Worm (Caenorhabditis elegans): ENCODE results near the gene sre-6.

sre-6 gene

ce11 chrV:10760839-10761238 lies 1.8 kb downstream of the sre-6 start:
- TF ChIP-seq F39B2.1 (GFP tag; IDR thresholded peaks at IDR 0.05) (no peak), cebp-1 (GFP tag; IDR thresholded peaks at IDR 0.05) (no peak), cebp-1 (tag; optimal IDR thresholded peaks at IDR 0.05) (no peak), sptf-2 (GFP tag; optimal IDR thresholded peaks at IDR 0.05) (no peak), bed-1 (GFP tag; IDR thresholded peaks at IDR 0.05) (no peak), let-526 (GFP tag; IDR thresholded peaks at IDR 0.05) (no peak), nhr-27 (tag; optimal IDR thresholded peaks at IDR 0.05) (no peak), F49E8.2 (tag; optimal IDR thresholded peaks at IDR 0.05; ENCODE audit: insufficient read depth) (no peak), lag-1 (GFP tag; IDR thresholded peaks at IDR 0.05) (no peak), pha-4 (tag; optimal IDR thresholded peaks at IDR 0.05) (no peak), ama-1 (optimal IDR thresholded peaks at IDR 0.05) (no peak), ama-1 (GFP tag; optimal IDR thresholded peaks at IDR 0.05) (no peak), B0035.1 (tag; optimal IDR thresholded peaks at IDR 0.05) (no peak), cebp-2 (GFP tag; IDR thresholded peaks at IDR 0.05) (no peak)

ce11 chrV:10758658-10759057 lies 3.9 kb downstream of the sre-6 start, which contains the start of gene F28H7.8:
F28H7.8 (plus strand) TSS chrV:10758958.
- TF ChIP-seq K12H6.12 (tag; optimal IDR thresholded peaks at IDR 0.05) (no peak), unc-130 (GFP tag; optimal IDR thresholded peaks at IDR 0.05) (no peak), nhr-179 (tag; optimal IDR thresholded peaks at IDR 0.05) (no peak), hmg-1.2 (GFP tag; IDR thresholded peaks at IDR 0.05) (no peak), Y67H2A.10 (GFP tag; conservative IDR thresholded peaks at IDR 0.05) (no peak), repo-1 (tag; optimal IDR thresholded peaks at IDR 0.05) (no peak), Y53F4B.3 (GFP tag; IDR thresholded peaks at IDR 0.05) (no peak), F55B11.4 (tag; optimal IDR thresholded peaks at IDR 0.05; ENCODE audit: borderline replicate concordance, insufficient read depth) (no peak), snpc-1.1 (tag; optimal IDR thresholded peaks at IDR 0.05; ENCODE audit: insufficient read depth) (no peak), zfh-2 (GFP tag; conservative IDR thresholded peaks at IDR 0.05) (no peak), athp-1 (tag; optimal IDR thresholded peaks at IDR 0.05) (no peak), egl-18 (GFP tag; IDR thresholded peaks at IDR 0.05) (no peak), mel-28 (tag; optimal IDR thresholded peaks at IDR 0.05; ENCODE audit: borderline replicate concordance) (no peak), B0035.1 (tag; optimal IDR thresholded peaks at IDR 0.05) (no peak), ztf-18 (tag; optimal IDR thresholded peaks at IDR 0.05) (no peak), zim-3 (tag; optimal IDR thresholded peaks at IDR 0.05) (no peak), F49E8.2 (tag; optimal IDR thresholded peaks at IDR 0.05; ENCODE audit: insufficient read depth) (no peak), rpc-1 (optimal IDR thresholded peaks at IDR 0.05) (no peak), rpc-1 (tag; optimal IDR thresholded peaks at IDR 0.05) (no peak)

ce11 chrV:10757128-10757527 lies 5.5 kb downstream of the sre-6 start:
- TF ChIP-seq lir-1 (GFP tag; conservative IDR thresholded peaks at IDR 0.05) (no peak), gei-17 (GFP tag; optimal IDR thresholded peaks at IDR 0.05) (no peak), nhr-179 (tag; optimal IDR thresholded peaks at IDR 0.05) (no peak), F55B11.4 (tag; optimal IDR thresholded peaks at IDR 0.05; ENCODE audit: borderline replicate concordance, insufficient read depth) (no peak), tlf-1 (GFP tag; optimal IDR thresholded peaks at IDR 0.05) (no peak), cebp-1 (GFP tag; IDR thresholded peaks at IDR 0.05) (peak; percentile 57; the same call in 1 of the 2 replicates), cebp-1 (tag; optimal IDR thresholded peaks at IDR 0.05) (no peak)

- TF ChIP-seq B0261.1 (tag; optimal IDR thresholded peaks at IDR 0.05) (no peak), F22D6.2 (tag; optimal IDR thresholded peaks at IDR 0.05) (no peak), sea-2 (GFP tag; IDR thresholded peaks at IDR 0.05) (no peak), madf-8 (GFP tag; conservative IDR thresholded peaks at IDR 0.05) (no peak), Y79H2A.3 (GFP tag; conservative IDR thresholded peaks at IDR 0.05) (no peak)
Observed at ce11 chrV:10756698-10757097, 5.9 kb downstream of the sre-6 start, which contains the start of gene irld-6. irld-6 (minus strand) TSS chrV:10756798.

Measured in whole organism, young adult.